Worm (Caenorhabditis elegans) whole organism, dauer: ENCODE data around the gene lbp-7.

ENCODE experiments used
- unc-62 ChIP-seq: sonication (generic microtip); optimal IDR thresholded peaks from 2 replicates; lab custom pipeline; 2017; ENCODE audit warnings: missing biosample characterization, missing genetic modification reagents, missing genetic modification characterization

The lbp-7 gene

DNA sequence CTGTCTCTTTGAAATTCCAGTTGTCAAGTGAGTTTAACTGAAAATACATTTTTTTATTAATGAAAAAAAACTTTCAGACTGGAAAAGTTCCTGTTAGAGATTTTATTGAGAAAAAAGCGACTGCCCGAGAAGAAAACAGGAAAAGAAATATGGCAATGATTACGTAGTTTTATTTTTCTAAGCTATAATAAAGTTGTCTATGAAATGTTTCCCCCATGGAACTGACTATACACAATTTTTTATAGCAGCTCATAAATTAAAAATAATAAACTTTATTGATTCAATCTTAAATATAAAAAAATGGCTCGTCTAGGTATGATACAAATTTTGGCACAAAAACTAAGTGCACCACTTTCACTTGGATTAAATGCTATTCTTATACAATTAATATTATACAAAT lies 23.1 kb downstream of the lbp-7 start, which contains the start of gene C06B3.1:
Gene C06B3.1, plus strand, starts transcription at position 301 of the 400 bp plus-strand sequence.
- TF ChIP-seq unc-62 (GFP tag; lab: Kevin White, UChicago): no peak

DNA sequence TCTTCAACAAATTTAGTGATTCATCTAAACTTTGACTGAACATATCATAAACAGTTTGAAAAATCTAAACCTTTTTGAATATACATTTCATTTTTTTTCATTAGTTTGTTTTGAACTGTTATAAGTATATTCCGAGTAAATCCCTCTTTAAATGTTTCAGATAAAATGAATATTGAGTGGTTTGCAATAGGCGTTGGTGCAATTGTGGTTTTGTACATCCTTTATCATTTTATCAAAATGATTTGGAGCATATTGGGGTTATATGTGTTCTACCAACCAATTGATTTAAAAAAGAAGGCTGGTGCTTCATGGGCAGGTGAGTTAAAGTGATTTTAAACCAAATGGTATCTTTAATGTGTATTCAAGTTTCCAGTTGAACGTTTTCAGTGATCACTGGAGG lies 25.1 kb downstream of the lbp-7 start, which contains the start of gene stdh-3:
Gene stdh-3, plus strand, starts transcription at position 166 of the 400 bp plus-strand sequence.
- TF ChIP-seq unc-62 (GFP tag; lab: Kevin White, UChicago): no peak

DNA sequence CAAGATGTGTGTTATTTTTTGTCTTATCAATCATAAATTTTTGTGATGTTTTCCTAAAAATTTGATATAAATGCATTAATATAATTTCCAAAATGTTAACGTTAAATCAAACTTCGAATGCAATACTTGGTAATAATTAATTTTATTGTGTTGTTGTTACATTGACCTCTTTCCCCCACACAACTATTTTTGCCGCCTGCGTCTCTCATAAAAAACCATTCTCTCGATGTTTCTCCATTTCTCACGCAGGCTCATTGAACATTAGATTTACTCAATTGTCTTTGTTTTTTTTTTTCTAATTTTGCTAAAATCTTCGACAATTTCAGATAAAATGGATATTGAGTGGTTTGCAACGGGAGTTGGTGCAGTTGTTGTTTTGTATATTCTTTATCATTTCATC lies 26.8 kb downstream of the lbp-7 start, which contains the start of gene stdh-1:
Gene stdh-1, plus strand, starts transcription at position 327 of the 400 bp plus-strand sequence.
- TF ChIP-seq unc-62 (GFP tag; lab: Kevin White, UChicago): no peak

DNA sequence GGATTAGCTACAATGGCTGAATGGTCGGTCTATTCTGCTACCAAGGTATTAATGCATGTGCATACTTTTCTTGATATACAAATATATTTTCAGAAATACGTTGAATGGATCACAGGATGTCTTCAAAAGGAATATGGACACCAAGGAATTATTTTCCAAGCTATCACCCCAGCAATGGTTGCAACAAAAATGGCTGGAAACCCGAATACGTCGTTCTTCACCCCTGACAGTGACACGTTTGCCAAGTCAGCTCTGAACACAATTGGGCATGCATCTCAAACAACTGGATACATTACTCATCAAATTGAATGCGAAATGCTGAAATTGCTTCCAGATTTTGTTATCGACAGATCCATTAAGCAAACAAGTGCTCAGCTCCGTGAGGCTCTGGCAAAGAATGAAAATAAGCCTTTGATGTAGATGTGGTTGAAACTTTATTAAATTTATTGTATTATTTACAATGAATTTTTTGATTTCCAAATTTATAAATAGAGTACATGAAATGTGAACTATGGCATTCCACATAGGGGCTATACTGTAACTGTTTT lies 28.3 kb downstream of the lbp-7 start:
- TF ChIP-seq unc-62 (GFP tag; lab: Kevin White, UChicago): no peak

DNA sequence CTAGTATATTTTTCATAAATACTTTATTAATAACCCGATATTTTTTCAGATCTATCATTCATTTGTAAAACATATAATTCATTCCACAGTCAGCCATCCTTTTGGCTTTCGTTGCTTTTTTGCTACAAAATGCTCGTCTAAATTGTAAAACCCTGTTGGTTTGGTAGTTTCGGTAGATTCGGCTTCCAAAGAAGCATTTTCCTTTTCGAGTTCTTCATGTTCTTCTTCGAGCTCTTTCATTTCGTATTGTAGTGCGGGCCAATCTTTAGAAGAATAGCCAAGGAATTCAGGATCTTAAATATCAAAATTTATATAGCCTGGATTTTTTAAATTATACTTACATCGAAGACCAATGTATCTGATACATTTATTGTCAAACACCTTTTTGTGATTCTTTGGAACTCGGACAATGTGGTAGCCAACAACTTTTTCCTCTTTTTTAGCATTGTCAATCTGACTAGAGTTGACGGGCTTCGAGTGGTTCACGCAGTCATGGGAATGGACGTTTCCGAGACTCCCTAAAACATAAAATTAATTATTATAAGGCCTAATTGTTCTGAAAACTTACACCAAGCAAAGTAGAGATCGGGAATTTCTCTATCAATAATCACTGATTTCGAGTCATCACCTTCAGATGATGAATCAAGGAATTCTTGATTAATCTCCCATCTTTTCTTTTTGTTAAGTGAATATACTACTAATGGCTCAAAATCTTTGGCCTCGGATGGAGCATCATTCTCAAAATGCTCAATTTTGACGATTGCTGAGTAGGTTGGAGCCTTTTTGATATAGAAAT lies 29.0 kb downstream of the lbp-7 start:
- no peak for TF ChIP-seq unc-62 (GFP tag; lab: Kevin White, UChicago)

DNA sequence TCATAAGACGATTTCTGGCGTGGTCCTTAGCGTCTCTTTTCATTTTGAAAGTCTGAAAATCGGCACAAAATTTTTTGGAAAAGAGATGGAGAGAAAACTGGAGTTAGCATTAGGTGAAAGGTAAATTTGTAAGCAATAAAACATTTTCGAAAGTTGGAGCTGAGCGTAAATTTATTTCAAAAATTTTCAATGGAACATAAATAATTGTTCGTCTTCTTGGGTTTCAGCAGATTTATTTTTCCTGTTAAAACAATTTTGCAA lies 29.5 kb downstream of the lbp-7 start, which contains the start of gene C06B3.6:
Gene C06B3.6, minus strand, starts transcription at position 52 of the 261 bp plus-strand sequence.
- TF ChIP-seq unc-62 (GFP tag; lab: Kevin White, UChicago): no peak

DNA sequence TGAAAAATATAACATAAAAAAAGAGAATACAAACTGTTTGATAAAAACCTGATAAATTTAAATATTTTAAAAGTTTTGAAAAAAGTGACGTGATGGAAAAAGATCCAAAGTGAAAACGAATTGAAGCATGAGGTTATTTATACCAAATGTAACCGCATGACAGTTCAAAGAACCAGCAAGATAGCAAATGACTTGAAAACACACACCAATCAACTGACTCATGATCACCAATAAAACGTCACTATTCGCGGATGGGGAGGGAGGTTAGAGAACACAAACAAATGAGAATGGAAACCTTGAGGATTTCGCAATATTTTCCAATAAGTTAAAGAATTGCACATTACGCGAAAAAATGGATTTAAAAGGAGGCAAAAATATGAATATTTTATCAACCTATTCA lies 30.0 kb downstream of the lbp-7 start, which contains the start of gene C06B3.7:
Gene C06B3.7, plus strand, starts transcription at position 287 of the 400 bp plus-strand sequence.
- TF ChIP-seq unc-62 (GFP tag; lab: Kevin White, UChicago): no peak

DNA sequence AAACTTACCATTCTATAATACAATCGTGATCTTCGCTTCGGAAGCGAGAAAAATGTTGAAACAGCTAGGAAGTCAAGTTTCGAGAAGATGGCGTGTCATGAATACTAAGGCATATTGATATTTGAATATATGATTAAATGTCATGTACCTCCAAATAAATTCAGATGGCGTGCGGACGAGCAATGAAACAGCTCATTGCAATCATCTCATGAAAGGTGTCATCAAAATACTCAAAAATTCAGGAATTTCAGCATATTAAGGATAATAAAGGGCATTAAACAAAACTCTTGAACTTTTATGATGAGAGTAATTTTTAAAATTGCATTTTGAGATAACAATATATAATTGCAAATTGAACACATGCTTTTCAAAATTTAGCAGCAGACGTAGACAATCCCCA lies 36.0 kb downstream of the lbp-7 start, which contains the start of gene gcy-32:
Gene gcy-32, minus strand, starts transcription at position 101 of the 400 bp plus-strand sequence.
- no peak for TF ChIP-seq unc-62 (GFP tag; lab: Kevin White, UChicago)

DNA sequence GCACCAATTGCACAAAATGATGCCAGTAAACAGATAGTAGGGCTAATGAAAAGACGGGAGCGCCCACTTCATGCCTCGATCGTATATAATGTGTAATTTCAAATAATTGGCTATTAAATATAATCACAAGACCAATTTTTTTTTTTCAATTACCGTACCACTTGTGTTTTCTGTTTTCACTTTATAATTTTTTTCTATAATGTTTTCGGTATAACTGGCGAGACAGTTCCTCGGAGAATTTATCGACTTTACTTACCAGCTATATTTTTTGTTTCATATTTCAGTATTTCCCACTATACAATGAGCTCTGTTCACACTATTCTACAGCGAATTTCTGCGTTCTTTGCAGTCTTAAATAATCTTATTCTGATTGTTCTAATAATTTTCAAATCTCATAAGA lies 36.8 kb downstream of the lbp-7 start, which contains the start of gene str-252:
Gene str-252, plus strand, starts transcription at position 301 of the 400 bp plus-strand sequence.
- TF ChIP-seq unc-62 (GFP tag; lab: Kevin White, UChicago): no peak

DNA sequence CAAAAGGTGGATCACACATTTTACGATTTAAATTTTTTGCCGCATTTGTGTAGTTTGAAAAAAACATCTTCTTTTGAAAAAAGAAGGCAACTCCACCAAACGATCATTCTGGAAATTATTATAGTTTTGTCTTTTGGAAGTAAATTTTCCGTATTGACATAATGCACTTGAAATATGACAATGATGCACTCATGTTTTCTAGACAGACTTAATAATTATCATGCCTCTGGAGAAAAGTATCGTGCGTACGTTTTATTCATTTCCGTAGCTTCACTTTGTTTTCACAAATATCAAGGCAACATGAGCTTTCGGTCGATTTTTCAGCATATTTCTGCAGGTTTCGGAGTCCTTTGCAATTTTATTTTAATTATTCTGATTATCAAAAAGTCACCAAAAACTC lies 39.0 kb downstream of the lbp-7 start, which contains the start of gene str-250:
Gene str-250, plus strand, starts transcription at position 301 of the 400 bp plus-strand sequence.
- TF ChIP-seq unc-62 (GFP tag; lab: Kevin White, UChicago): no peak

DNA sequence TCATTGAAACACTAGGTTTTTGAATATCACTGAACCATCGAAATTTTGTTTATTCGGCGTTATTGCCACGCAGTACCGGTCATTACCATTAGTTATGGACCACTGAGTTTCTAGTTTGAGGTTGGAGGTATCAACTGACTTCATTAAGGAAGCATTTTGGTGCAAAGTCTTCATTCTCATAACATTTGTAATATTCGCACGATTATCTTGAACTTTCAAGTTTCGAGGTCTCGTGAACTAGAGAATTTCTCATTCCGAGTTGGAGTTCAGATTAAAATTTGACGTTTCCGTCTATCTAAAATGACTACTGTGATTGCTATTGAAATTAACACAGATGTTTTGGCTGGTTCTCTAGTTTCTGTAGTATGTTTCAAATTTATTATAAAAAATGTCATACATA lies 41.4 kb downstream of the lbp-7 start, which contains the start of gene srx-42:
Gene srx-42, plus strand, starts transcription at position 301 of the 400 bp plus-strand sequence.
- TF ChIP-seq unc-62 (GFP tag; lab: Kevin White, UChicago): no peak

DNA sequence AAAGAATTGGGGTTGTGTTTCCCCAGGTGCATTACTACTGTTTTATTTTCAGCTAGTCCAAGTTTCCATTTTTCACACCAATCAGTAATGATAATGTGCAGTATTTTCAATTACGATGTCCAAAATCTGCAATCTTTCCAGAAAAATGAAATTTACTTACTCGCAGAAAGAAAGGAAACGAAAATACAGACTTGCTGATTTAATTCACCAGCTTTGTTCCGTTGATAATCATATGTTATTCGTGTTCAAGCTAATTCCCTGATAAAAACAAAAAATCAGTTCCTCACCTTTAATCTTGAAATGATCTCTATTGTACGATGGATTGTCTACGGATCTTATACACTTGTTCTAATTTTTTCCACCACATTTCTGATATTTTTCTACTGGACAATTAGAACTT lies 44.5 kb downstream of the lbp-7 start, which contains the start of gene srxa-11:
Gene srxa-11, plus strand, starts transcription at position 301 of the 400 bp plus-strand sequence.
- no peak for TF ChIP-seq unc-62 (GFP tag; lab: Kevin White, UChicago)

DNA sequence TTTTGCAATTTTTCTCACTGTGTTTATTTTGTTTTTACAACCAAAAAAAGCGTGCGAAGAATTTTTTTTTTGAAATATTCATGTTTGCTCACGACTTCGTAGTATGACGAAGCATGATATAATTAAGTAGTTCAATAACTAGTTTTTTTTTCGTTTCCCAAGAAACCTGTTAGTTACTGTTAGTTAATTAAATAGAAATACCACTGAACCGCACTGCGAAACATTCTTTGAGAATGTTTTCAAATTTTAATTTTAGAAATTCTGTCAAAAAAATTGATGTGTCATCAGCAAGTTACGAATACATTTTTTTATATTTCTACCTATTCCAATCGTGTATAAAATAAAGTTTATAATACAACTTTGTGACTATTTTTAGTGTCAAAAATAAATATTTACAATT lies 47.0 kb downstream of the lbp-7 start, which contains the start of gene srxa-12:
Gene srxa-12, plus strand, starts transcription at position 301 of the 400 bp plus-strand sequence.
- TF ChIP-seq unc-62 (GFP tag; lab: Kevin White, UChicago): no peak

DNA sequence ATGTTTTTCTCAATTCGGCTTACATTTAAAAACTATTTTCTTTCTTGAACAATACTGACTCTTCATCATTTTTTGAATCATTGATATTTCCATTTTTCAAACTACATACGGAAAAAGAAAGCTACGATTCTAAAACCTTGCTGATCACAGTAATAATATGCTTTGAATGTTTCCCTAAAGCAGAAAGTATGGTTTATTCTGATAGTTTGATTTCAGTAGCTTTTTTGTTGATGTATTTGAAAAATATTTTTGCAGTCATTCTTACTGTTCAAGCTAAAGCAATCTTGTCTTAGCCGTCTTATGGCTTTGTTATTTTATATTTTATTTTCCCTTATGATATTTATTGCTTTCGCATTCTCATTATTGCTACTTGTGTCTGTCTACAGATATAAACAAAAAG lies 50.2 kb downstream of the lbp-7 start, which contains the start of gene srxa-13:
Gene srxa-13, plus strand, starts transcription at position 301 of the 400 bp plus-strand sequence.
- no peak for TF ChIP-seq unc-62 (GFP tag; lab: Kevin White, UChicago)
